Worm (Caenorhabditis elegans) whole organism, L1 larva: ENCODE results near the gene med-2.

Experiments used
- C04F5.9 ChIP-seq: sonication (generic microtip); optimal IDR thresholded peaks from 2 replicates; lab custom pipeline; 2016; ENCODE audit warnings: missing genetic modification characterization, missing compliant biosample characterization
- C16A3.4 ChIP-seq: fragments of 150-350 bp; optimal IDR thresholded peaks from 2 replicates; lab custom pipeline; 2014; ENCODE audit warnings: missing biosample characterization, missing genetic modification characterization
- C34B4.2 ChIP-seq: sonication (generic microtip); optimal IDR thresholded peaks from 2 replicates; lab custom pipeline; 2017; ENCODE audit warnings: mild to moderate bottlenecking, missing genetic modification characterization, missing compliant biosample characterization
- F16B12.6 ChIP-seq: fragments of 150-350 bp; optimal IDR thresholded peaks from 2 replicates; lab custom pipeline; 2014; ENCODE audit warnings: missing biosample characterization, missing genetic modification characterization
- blmp-1 ChIP-seq: fragments of 150-350 bp; optimal IDR thresholded peaks from 2 replicates; lab custom pipeline; 2014; ENCODE audit warnings: missing biosample characterization, missing genetic modification characterization
- ceh-8 ChIP-seq: fragments of 200-800 bp; sonication (Bioruptor generic); optimal IDR thresholded peaks from 2 replicates; lab custom pipeline; 2018; ENCODE audit warnings: mild to moderate bottlenecking, missing genetic modification characterization, moderate library complexity, missing compliant biosample characterization
- ceh-82 ChIP-seq, 3 experiments: fragments of 150-350 bp in 1 of 3; sonication (generic microtip) in 2 of 3; optimal IDR thresholded peaks; 2 replicates each; lab custom pipeline; 2014 to 2017; ENCODE audit warnings: missing biosample characterization in 3 of 3, missing genetic modification characterization in 3 of 3
- ceh-88 ChIP-seq: fragments of 200-800 bp; sonication (Bioruptor generic); IDR thresholded peaks from 2 replicates; pipeline ENCODE4 v1.3.6; 2022; ENCODE audit warnings: missing genetic modification characterization, missing compliant biosample characterization
- dpl-1 ChIP-seq, 3 experiments: fragments of 150-350 bp in 2 of 3; sonication (generic microtip) in 1 of 3; optimal IDR thresholded peaks; 2 replicates each; lab custom pipeline; 2014 to 2017; ENCODE audit warnings: missing biosample characterization in 3 of 3, missing genetic modification characterization in 3 of 3, missing genetic modification reagents in 3 of 3
- efl-1 ChIP-seq, 4 experiments: fragments of 150-350 bp; optimal IDR thresholded peaks in 3 of 4; peaks in 1 of 4; 1 replicate in 1 of 4; 2 replicates in 3 of 4; lab custom pipeline; 2014; ENCODE audit warnings: missing biosample characterization in 2 of 4, missing genetic modification characterization in 2 of 4, missing genetic modification reagents in 2 of 4
- efl-3 ChIP-seq: fragments of 200-800 bp; sonication (Bioruptor generic); optimal IDR thresholded peaks from 2 replicates; lab custom pipeline; 2018; ENCODE audit warnings: mild to moderate bottlenecking, missing genetic modification characterization, missing compliant biosample characterization
- egl-27 ChIP-seq, 2 experiments: fragments of 150-350 bp in 1 of 2; sonication (generic microtip); optimal IDR thresholded peaks; 3 replicates each; lab custom pipeline; 2017 to 2018; ENCODE audit warnings: missing biosample characterization in 2 of 2, missing genetic modification characterization in 2 of 2, missing genetic modification reagents in 2 of 2
- elt-2 ChIP-seq: sonication (generic microtip); optimal IDR thresholded peaks from 2 replicates; lab custom pipeline; 2016; ENCODE audit warnings: missing genetic modification characterization, mild to moderate bottlenecking, inconsistent platforms, missing compliant biosample characterization, missing genetic modification reagents
- elt-3 ChIP-seq, 6 experiments: fragments of 150-350 bp in 1 of 6; sonication (generic microtip); optimal IDR thresholded peaks; 2 replicates each; lab custom pipeline; 2017 to 2018; ENCODE audit warnings: missing biosample characterization in 6 of 6, missing genetic modification characterization in 6 of 6, inconsistent platforms in 1 of 6
- fos-1 ChIP-seq: fragments of 150-350 bp; optimal IDR thresholded peaks from 2 replicates; lab custom pipeline; 2014; ENCODE audit warnings: missing biosample characterization, missing genetic modification characterization
- hlh-17 ChIP-seq: fragments of 200-800 bp; sonication (Bioruptor generic); optimal IDR thresholded peaks from 2 replicates; lab custom pipeline; 2018; ENCODE audit warnings: missing genetic modification characterization, mild to moderate bottlenecking, missing compliant biosample characterization, moderate library complexity, borderline replicate concordance
- lin-14 ChIP-seq: fragments of 200-800 bp; sonication (Bioruptor generic); optimal IDR thresholded peaks from 2 replicates; lab custom pipeline; 2018; ENCODE audit warnings: mild to moderate bottlenecking, missing genetic modification characterization, moderate library complexity, missing compliant biosample characterization
- lin-35 ChIP-seq, 2 experiments: fragments of 150-350 bp; optimal IDR thresholded peaks; 2 replicates each; lab custom pipeline; 2014; ENCODE audit warnings: missing biosample characterization in 2 of 2, missing genetic modification characterization in 2 of 2, missing genetic modification reagents in 2 of 2
- lir-3 ChIP-seq: sonication (generic microtip); optimal IDR thresholded peaks from 2 replicates; lab custom pipeline; 2016; ENCODE audit warnings: mild to moderate bottlenecking, missing genetic modification characterization, moderate library complexity, missing compliant biosample characterization; ENCODE audit not compliant: poor library complexity
- lsy-2 ChIP-seq, 2 experiments: fragments of 150-350 bp; optimal IDR thresholded peaks; 2 replicates each; lab custom pipeline; 2014; ENCODE audit warnings: missing biosample characterization in 2 of 2, missing genetic modification characterization in 2 of 2
- mef-2 ChIP-seq: fragments of 150-350 bp; optimal IDR thresholded peaks from 2 replicates; lab custom pipeline; 2014; ENCODE audit warnings: missing biosample characterization, missing genetic modification characterization
- mep-1 ChIP-seq: fragments of 150-350 bp; optimal IDR thresholded peaks from 2 replicates; lab custom pipeline; 2014; ENCODE audit warnings: missing biosample characterization, missing genetic modification characterization
- nhr-12 ChIP-seq: sonication (generic microtip); optimal IDR thresholded peaks from 2 replicates; lab custom pipeline; 2017; ENCODE audit warnings: missing biosample characterization, missing genetic modification characterization
- nhr-19 ChIP-seq: fragments of 200-800 bp; sonication (Bioruptor generic); conservative IDR thresholded peaks from 2 replicates; pipeline ENCODE4 v1.3.6; 2022; ENCODE audit warnings: missing genetic modification characterization, missing compliant biosample characterization
- nhr-20 ChIP-seq: sonication (generic microtip); optimal IDR thresholded peaks from 2 replicates; lab custom pipeline; 2016; ENCODE audit warnings: mild to moderate bottlenecking, missing genetic modification characterization, missing compliant biosample characterization
- nhr-47 ChIP-seq: sonication (generic microtip); optimal IDR thresholded peaks from 2 replicates; lab custom pipeline; 2016; ENCODE audit warnings: mild to moderate bottlenecking, missing genetic modification characterization, moderate library complexity, missing compliant biosample characterization
- nhr-71 ChIP-seq: sonication (generic microtip); optimal IDR thresholded peaks from 2 replicates; lab custom pipeline; 2016; ENCODE audit warnings: mild to moderate bottlenecking, missing genetic modification characterization, moderate library complexity, missing compliant biosample characterization
- nhr-84 ChIP-seq: sonication (generic microtip); optimal IDR thresholded peaks from 2 replicates; lab custom pipeline; 2017; ENCODE audit warnings: missing biosample characterization, missing genetic modification characterization
- nhr-85 ChIP-seq: sonication (generic microtip); peaks from one replicate; lab custom pipeline; 2016; ENCODE audit warnings: missing genetic modification characterization, inconsistent platforms, missing compliant biosample characterization
- pax-3 ChIP-seq: fragments of 200-800 bp; sonication (Bioruptor generic); optimal IDR thresholded peaks from 2 replicates; lab custom pipeline; 2018; ENCODE audit warnings: mild to moderate bottlenecking, missing genetic modification characterization, moderate library complexity, missing compliant biosample characterization
- skn-1 ChIP-seq: fragments of 150-350 bp; optimal IDR thresholded peaks from 2 replicates; lab custom pipeline; 2014; ENCODE audit warnings: missing biosample characterization, missing genetic modification characterization
- snu-23 ChIP-seq: sonication (generic microtip); optimal IDR thresholded peaks from 2 replicates; lab custom pipeline; 2016; ENCODE audit warnings: missing genetic modification characterization, missing compliant biosample characterization
- sox-4 ChIP-seq: sonication (generic microtip); optimal IDR thresholded peaks from 2 replicates; lab custom pipeline; 2016; ENCODE audit warnings: missing genetic modification characterization, missing compliant biosample characterization
- sup-37 ChIP-seq: fragments of 200-800 bp; sonication (Bioruptor generic); optimal IDR thresholded peaks from 2 replicates; lab custom pipeline; 2018; ENCODE audit warnings: mild to moderate bottlenecking, missing genetic modification characterization, missing compliant biosample characterization
- swsn-7 ChIP-seq: sonication (generic microtip); optimal IDR thresholded peaks from 2 replicates; lab custom pipeline; 2016; ENCODE audit warnings: missing genetic modification characterization, missing compliant biosample characterization
- tbx-2 ChIP-seq: sonication (generic microtip); optimal IDR thresholded peaks from 2 replicates; lab custom pipeline; 2016; ENCODE audit warnings: missing genetic modification characterization, missing compliant biosample characterization
- unc-130 ChIP-seq: fragments of 150-350 bp; optimal IDR thresholded peaks from 2 replicates; lab custom pipeline; 2017; ENCODE audit warnings: missing biosample characterization, missing genetic modification characterization, inconsistent platforms
- unc-30 ChIP-seq: sonication (generic microtip); optimal IDR thresholded peaks from 2 replicates; lab custom pipeline; 2017; ENCODE audit warnings: missing biosample characterization, missing genetic modification characterization
- unc-86 ChIP-seq: sonication (generic microtip); optimal IDR thresholded peaks from 2 replicates; lab custom pipeline; 2016; ENCODE audit warnings: missing genetic modification characterization, missing compliant biosample characterization
- unc-98 ChIP-seq: fragments of 200-800 bp; sonication (Bioruptor generic); IDR thresholded peaks from 2 replicates; pipeline ENCODE4 v1.3.6; 2022; ENCODE audit warnings: missing genetic modification characterization, missing compliant biosample characterization
- vab-15 ChIP-seq: sonication (generic microtip); optimal IDR thresholded peaks from 2 replicates; lab custom pipeline; 2017; ENCODE audit warnings: missing genotype, mild to moderate bottlenecking, missing genetic modification characterization, missing compliant biosample characterization
- xbp-1 ChIP-seq: sonication (generic microtip); optimal IDR thresholded peaks from 2 replicates; lab custom pipeline; 2016; ENCODE audit warnings: missing genetic modification characterization, missing compliant biosample characterization
- ztf-11 ChIP-seq, 2 experiments: sonication (generic microtip); optimal IDR thresholded peaks; 2 replicates each; lab custom pipeline; 2016 to 2017; ENCODE audit warnings: missing genetic modification characterization in 2 of 2, missing biosample characterization in 1 of 2, missing compliant biosample characterization in 1 of 2
- ztf-4 ChIP-seq: fragments of 150-350 bp; optimal IDR thresholded peaks from 2 replicates; lab custom pipeline; 2014; ENCODE audit warnings: missing biosample characterization, missing genetic modification characterization

The med-2 gene

DNA sequence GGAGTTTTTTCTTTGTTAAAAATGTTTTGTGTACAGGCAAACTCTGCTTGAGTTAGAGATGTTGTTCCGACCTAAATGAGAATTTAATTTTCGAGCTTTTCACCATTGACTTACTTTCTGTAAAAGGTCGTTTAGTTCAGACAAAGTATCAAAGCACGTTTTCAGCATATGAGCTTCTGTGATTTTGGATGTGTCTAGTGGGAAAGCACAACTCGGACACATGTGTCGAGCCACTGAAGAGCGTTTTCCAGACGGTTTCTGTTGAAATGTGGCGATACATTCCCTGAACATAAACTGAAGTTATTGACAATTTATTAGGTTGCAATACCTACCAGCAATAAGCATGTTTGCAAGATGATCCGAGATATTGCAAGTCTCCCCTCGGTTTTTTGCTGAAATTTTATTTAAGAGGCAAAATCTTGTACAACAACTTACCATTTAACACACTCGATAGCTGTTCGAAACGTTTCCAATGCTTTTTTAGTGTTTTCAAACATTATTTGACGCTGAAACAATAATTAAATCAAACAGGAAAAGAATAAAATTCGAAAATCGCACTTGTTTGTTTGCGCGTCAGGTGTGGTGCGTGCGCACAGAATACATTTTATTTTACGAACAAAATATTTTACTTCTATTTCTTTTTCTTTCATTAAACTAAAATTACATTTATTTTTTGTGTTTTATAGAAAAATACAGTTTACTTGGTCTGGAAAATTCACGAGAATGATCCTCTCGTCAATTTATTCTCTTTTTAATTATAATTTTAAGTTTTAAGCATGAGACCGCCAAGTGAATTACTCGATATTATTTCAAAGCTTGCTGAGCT is 4.9 kb downstream of the med-2 start, which contains the start of the genes brd-1 and K04C2.2:
Gene brd-1, minus strand, starts transcription at position 506 of the 826 bp plus-strand sequence.
Gene K04C2.2, plus strand, starts transcription at position 776 of the 826 bp plus-strand sequence.
- peak; percentile 79 for TF ChIP-seq F16B12.6
- TF ChIP-seq ceh-88 (GFP tag; lab: Robert Waterston, UW) = no peak
- TF ChIP-seq efl-1 (optimal IDR thresholded peaks at IDR 0.05; lab: Kevin White, UChicago) = peak in 1 of 2 experiments; percentile 74
- peak; percentile 80 to 97 for TF ChIP-seq efl-1 (GFP tag; optimal IDR thresholded peaks at IDR 0.05 in 1 of 2; lab: Kevin White, UChicago)
- TF ChIP-seq ztf-11 (tag; optimal IDR thresholded peaks at IDR 0.05; lab: Kevin White, UChicago) = no peak
- TF ChIP-seq nhr-71 = peak; percentile 24
- peak; percentile 52 for TF ChIP-seq mep-1
- peak in 1 of 2 experiments; percentile 63 for TF ChIP-seq lsy-2 (tag; optimal IDR thresholded peaks at IDR 0.05; lab: Kevin White, UChicago)
- TF ChIP-seq skn-1 = peak; percentile 27
- no peak for TF ChIP-seq nhr-85 (tag; lab: Kevin White, UChicago)
- TF ChIP-seq nhr-20 (tag; lab: Kevin White, UChicago) = peak; percentile 11
- peak; percentile 1 for TF ChIP-seq unc-130 (tag; lab: Kevin White, UChicago)
- TF ChIP-seq xbp-1 (tag; lab: Kevin White, UChicago) = no peak
- peak; percentile 41 for TF ChIP-seq snu-23 (GFP tag; lab: Kevin White, UChicago)
- peak; percentile 57 to 87 for TF ChIP-seq lin-35 (GFP tag; optimal IDR thresholded peaks at IDR 0.05; lab: Kevin White, UChicago)
- peak; percentile 53 to 83 (median 76) for TF ChIP-seq dpl-1 (GFP tag; optimal IDR thresholded peaks at IDR 0.05; lab: Kevin White, UChicago)
- TF ChIP-seq nhr-47 (tag; lab: Kevin White, UChicago) = peak; percentile 8
- peak; percentile 6 for TF ChIP-seq swsn-7 (tag; lab: Kevin White, UChicago)
- peak; percentile 42 for TF ChIP-seq blmp-1 (tag; lab: Kevin White, UChicago)
- TF ChIP-seq ceh-82 (tag; optimal IDR thresholded peaks at IDR 0.05; lab: Kevin White, UChicago) = no peak

DNA sequence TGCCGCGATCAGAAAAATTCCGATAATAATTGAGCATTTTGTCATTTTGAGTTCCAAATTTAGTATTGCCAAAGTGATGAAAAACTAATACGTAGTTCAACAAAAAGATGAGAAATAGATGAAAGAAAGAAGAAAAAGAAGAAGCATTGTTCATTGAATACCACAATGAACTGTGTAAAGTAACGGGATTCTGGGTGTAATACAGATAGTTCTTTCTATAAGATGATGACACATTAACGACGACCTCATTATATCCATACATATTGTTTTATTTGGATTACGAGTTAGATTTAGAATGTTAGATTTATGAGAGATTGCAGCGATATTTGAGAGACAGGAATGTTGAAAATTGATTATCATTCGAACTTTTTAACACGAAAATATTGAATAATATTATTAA is 7.3 kb downstream of the med-2 start, which contains the start of gene K04C2.5:
Gene K04C2.5, minus strand, starts transcription at position 101 of the 400 bp plus-strand sequence.
- TF ChIP-seq unc-30 (tag; lab: Kevin White, UChicago) (no peak), egl-27 (tag; optimal IDR thresholded peaks at IDR 0.05; lab: Kevin White, UChicago) (no peak), tbx-2 (no peak), C04F5.9 (tag; lab: Kevin White, UChicago) (no peak), lsy-2 (tag; optimal IDR thresholded peaks at IDR 0.05; lab: Kevin White, UChicago) (no peak), hlh-17 (GFP tag; lab: Kevin White, UChicago) (no peak), ceh-8 (GFP tag; lab: Kevin White, UChicago) (no peak), efl-3 (GFP tag; lab: Kevin White, UChicago) (no peak), nhr-47 (tag; lab: Kevin White, UChicago) (no peak), nhr-84 (tag; lab: Kevin White, UChicago) (no peak), C34B4.2 (tag; lab: Kevin White, UChicago) (no peak), mef-2 (tag; lab: Kevin White, UChicago) (no peak), ztf-4 (no peak), C16A3.4 (tag; lab: Kevin White, UChicago) (no peak), lir-3 (tag; lab: Kevin White, UChicago) (no peak), nhr-19 (GFP tag; lab: Robert Waterston, UW) (no peak), elt-2 (tag; lab: Kevin White, UChicago) (no peak), ztf-11 (tag; optimal IDR thresholded peaks at IDR 0.05; lab: Kevin White, UChicago) (no peak), pax-3 (no peak), sup-37 (GFP tag; lab: Kevin White, UChicago) (no peak)

DNA sequence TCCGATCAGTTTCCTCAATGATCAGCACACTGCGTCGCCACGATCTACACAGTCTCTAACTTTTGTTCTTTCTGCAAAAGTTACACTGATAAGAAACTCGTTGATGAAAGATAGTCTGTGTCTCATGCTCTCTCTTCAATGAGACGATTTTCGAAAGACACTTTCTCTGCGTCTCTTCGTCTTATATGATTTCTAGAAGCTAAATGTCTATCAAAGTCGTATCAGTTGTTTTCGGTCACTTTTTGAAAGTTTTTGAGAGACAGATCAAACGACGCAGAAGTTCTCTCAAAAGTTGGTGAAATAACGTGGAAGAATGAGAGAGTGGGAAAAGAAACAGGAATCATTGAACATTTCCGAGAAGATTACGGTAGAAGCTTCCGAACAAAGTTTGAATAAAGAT is 10.9 kb downstream of the med-2 start:
- TF ChIP-seq nhr-19 (GFP tag; lab: Robert Waterston, UW) (peak; percentile 85), sox-4 (tag; lab: Kevin White, UChicago) (no peak), fos-1 (peak; percentile 79), efl-3 (GFP tag; lab: Kevin White, UChicago) (no peak), lsy-2 (tag; optimal IDR thresholded peaks at IDR 0.05; lab: Kevin White, UChicago) (peak; percentile 74 to 91), elt-3 (tag; optimal IDR thresholded peaks at IDR 0.05; lab: Kevin White, UChicago) (peak in 5 of 6 experiments; percentile 83 to 95 (median 91)), unc-98 (GFP tag; lab: Robert Waterston, UW) (no peak), elt-2 (tag; lab: Kevin White, UChicago) (peak; percentile 69), C34B4.2 (tag; lab: Kevin White, UChicago) (no peak), unc-86 (no peak), vab-15 (tag; lab: Kevin White, UChicago) (no peak), nhr-12 (no peak), egl-27 (tag; optimal IDR thresholded peaks at IDR 0.05; lab: Kevin White, UChicago) (no peak), nhr-20 (tag; lab: Kevin White, UChicago) (peak; percentile 87), swsn-7 (tag; lab: Kevin White, UChicago) (peak; percentile 50), lin-14 (GFP tag; lab: Kevin White, UChicago) (peak; percentile 90), nhr-71 (peak; percentile 93), nhr-85 (tag; lab: Kevin White, UChicago) (peak; percentile 87), nhr-84 (tag; lab: Kevin White, UChicago) (no peak), ceh-82 (tag; optimal IDR thresholded peaks at IDR 0.05; lab: Kevin White, UChicago) (peak in 2 of 3 experiments; percentile 10 to 11)
